Fruit fly (Drosophila melanogaster) whole organism, adult: ENCODE measurements around the gene CG8927.

Experiments
- CG11617 ChIP-seq: fragments of 200-800 bp; sonication (Bioruptor generic); optimal IDR thresholded peaks from 2 replicates; lab custom pipeline; 2017; ENCODE audit warnings: mild to moderate bottlenecking, missing biosample characterization, missing genetic modification reagents, missing genetic modification characterization
- CG12768 ChIP-seq: fragments of 200-800 bp; sonication (Bioruptor generic); optimal IDR thresholded peaks from 2 replicates; lab custom pipeline; 2017; ENCODE audit warnings: missing biosample characterization, missing genetic modification characterization, mild to moderate bottlenecking, moderate library complexity, missing genetic modification reagents
- CG14711 ChIP-seq: fragments of 200-800 bp; sonication (Bioruptor generic); optimal IDR thresholded peaks from 2 replicates; lab custom pipeline; 2018; ENCODE audit warnings: missing biosample characterization, mild to moderate bottlenecking, missing genetic modification characterization, moderate library complexity
- CG1620 ChIP-seq: fragments of 200-800 bp; sonication (Bioruptor generic); optimal IDR thresholded peaks from 2 replicates; lab custom pipeline; 2016; ENCODE audit warnings: missing biosample characterization, missing genetic modification characterization
- CG33017 ChIP-seq: fragments of 200-800 bp; sonication (Bioruptor generic); optimal IDR thresholded peaks from 2 replicates; lab custom pipeline; 2018; ENCODE audit warnings: missing biosample characterization, mild to moderate bottlenecking, missing genetic modification characterization, moderate library complexity
- CG5204 ChIP-seq: fragments of 200-800 bp; sonication (Bioruptor generic); optimal IDR thresholded peaks from 2 replicates; lab custom pipeline; 2016; ENCODE audit warnings: missing biosample characterization, missing genetic modification characterization
- CG7045 ChIP-seq: fragments of 200-800 bp; sonication (Bioruptor generic); optimal IDR thresholded peaks from 2 replicates; lab custom pipeline; 2017; ENCODE audit warnings: missing biosample characterization, mild to moderate bottlenecking, missing genetic modification characterization
- CG7101 ChIP-seq: fragments of 200-800 bp; sonication (Bioruptor generic); optimal IDR thresholded peaks from 2 replicates; lab custom pipeline; 2018; ENCODE audit warnings: missing biosample characterization, mild to moderate bottlenecking, missing genetic modification characterization, moderate library complexity
- Clk ChIP-seq: fragments of 200-800 bp; sonication (Bioruptor generic); optimal IDR thresholded peaks from 2 replicates; lab custom pipeline; 2017; ENCODE audit warnings: missing biosample characterization, missing genetic modification characterization
- Crg-1 ChIP-seq: fragments of 200-800 bp; sonication (Bioruptor generic); optimal IDR thresholded peaks from 2 replicates; lab custom pipeline; 2016; ENCODE audit warnings: missing biosample characterization, missing genetic modification characterization
- Hr96 ChIP-seq: fragments of 200-800 bp; sonication (Bioruptor generic); optimal IDR thresholded peaks from 2 replicates; lab custom pipeline; 2016; ENCODE audit warnings: missing biosample characterization, missing genetic modification characterization
- Mnt ChIP-seq: fragments of 200-800 bp; sonication (Bioruptor generic); optimal IDR thresholded peaks from 2 replicates; lab custom pipeline; 2016; ENCODE audit warnings: missing biosample characterization, mild to moderate bottlenecking, missing genetic modification characterization
- bab1 ChIP-seq: fragments of 200-800 bp; sonication (Bioruptor generic); optimal IDR thresholded peaks from 3 replicates; lab custom pipeline; 2019; ENCODE audit warnings: missing biosample characterization, mild to moderate bottlenecking, missing genetic modification characterization, moderate library complexity
- cic ChIP-seq: fragments of 200-800 bp; sonication (Bioruptor generic); optimal IDR thresholded peaks from 2 replicates; lab custom pipeline; 2017; ENCODE audit warnings: missing biosample characterization, mild to moderate bottlenecking, missing genetic modification characterization, moderate library complexity
- cnc ChIP-seq, 2 experiments: fragments of >200 bp; optimal IDR thresholded peaks; 2 replicates each; lab custom pipeline; 2017
- kay ChIP-seq: fragments of 200-800 bp; sonication (Bioruptor generic); peaks from one replicate; lab custom pipeline; 2016; ENCODE audit warnings: missing biosample characterization, missing genetic modification characterization, borderline replicate concordance
- ovo ChIP-seq: fragments of 200-800 bp; sonication (Bioruptor generic); optimal IDR thresholded peaks from 2 replicates; lab custom pipeline; 2016; ENCODE audit warnings: missing biosample characterization, missing genetic modification characterization
- pad ChIP-seq: fragments of 200-800 bp; sonication (Bioruptor generic); optimal IDR thresholded peaks from 3 replicates; lab custom pipeline; 2017; ENCODE audit warnings: missing biosample characterization, missing genetic modification characterization, mild to moderate bottlenecking, moderate library complexity, missing genetic modification reagents
- tj ChIP-seq: fragments of 200-800 bp; sonication (Bioruptor generic); optimal IDR thresholded peaks from 3 replicates; lab custom pipeline; 2017; ENCODE audit warnings: missing biosample characterization, mild to moderate bottlenecking, missing genetic modification characterization, moderate library complexity
- toe ChIP-seq: fragments of 200-800 bp; sonication (Bioruptor generic); optimal IDR thresholded peaks from 2 replicates; lab custom pipeline; 2016; ENCODE audit warnings: missing biosample characterization, missing genetic modification characterization

Gene CG8927

dm6 chr3R:16152369-16152768, 28.5 kb upstream of the CG8927 start:
- TF ChIP-seq cnc (optimal IDR thresholded peaks at IDR 0.05; lab: Kevin White, UChicago), result no peak
- no peak for TF ChIP-seq Crg-1 (GFP tag; lab: Kevin White, UChicago)
- TF ChIP-seq CG5204 (GFP tag; lab: Kevin White, UChicago), result no peak
- no peak for TF ChIP-seq CG1620 (GFP tag; lab: Kevin White, UChicago)
- TF ChIP-seq CG7101 (tag; lab: Kevin White, UChicago), result no peak
- TF ChIP-seq tj (GFP tag; lab: Kevin White, UChicago), result no peak
- no peak for TF ChIP-seq CG33017
- TF ChIP-seq CG11617, result no peak
- no peak for TF ChIP-seq pad (GFP tag; lab: Kevin White, UChicago)
- TF ChIP-seq CG7045, result no peak
- TF ChIP-seq bab1 (GFP tag; lab: Kevin White, UChicago), result no peak
- TF ChIP-seq toe (GFP tag; lab: Kevin White, UChicago), result no peak
- TF ChIP-seq Hr96 (GFP tag; lab: Kevin White, UChicago), result no peak
- TF ChIP-seq CG12768 (GFP tag; lab: Kevin White, UChicago), result no peak
- TF ChIP-seq Clk (GFP tag; lab: Kevin White, UChicago), result no peak
- TF ChIP-seq Mnt (GFP tag; lab: Kevin White, UChicago), result no peak

dm6 chr3R:16153356-16153905, 27.4 kb upstream of the CG8927 start:
- TF ChIP-seq Hr96 (GFP tag; lab: Kevin White, UChicago), result no peak
- no peak for TF ChIP-seq CG12768 (GFP tag; lab: Kevin White, UChicago)

dm6 chr3R:16154263-16154662, 26.6 kb upstream of the CG8927 start:
- TF ChIP-seq CG11617 (no peak), Crg-1 (GFP tag; lab: Kevin White, UChicago) (peak; percentile 4), Hr96 (GFP tag; lab: Kevin White, UChicago) (peak; percentile 43), CG33017 (peak; percentile 34), cic (no peak), CG7045 (no peak), Clk (GFP tag; lab: Kevin White, UChicago) (no peak), tj (GFP tag; lab: Kevin White, UChicago) (peak; percentile 8), CG14711 (tag; lab: Kevin White, UChicago) (no peak), ovo (GFP tag; lab: Kevin White, UChicago) (peak; percentile 2), CG1620 (GFP tag; lab: Kevin White, UChicago) (peak; percentile 41), CG12768 (GFP tag; lab: Kevin White, UChicago) (no peak), toe (GFP tag; lab: Kevin White, UChicago) (no peak)

dm6 chr3R:16154682-16155081, 26.1 kb upstream of the CG8927 start, which contains the start of gene CG6006:
CG6006 (plus strand) TSS chr3R:16154982.
- no peak for TF ChIP-seq CG12768 (GFP tag; lab: Kevin White, UChicago)
- no peak for TF ChIP-seq Clk (GFP tag; lab: Kevin White, UChicago)
- no peak for TF ChIP-seq kay

dm6 chr3R:16156032-16156431, 24.8 kb upstream of the CG8927 start:
- peak; percentile 91 for TF ChIP-seq kay
- no peak for TF ChIP-seq CG14711 (tag; lab: Kevin White, UChicago)
- TF ChIP-seq ovo (GFP tag; lab: Kevin White, UChicago), result peak; percentile 34

dm6 chr3R:16157564-16158242, 23.1 kb upstream of the CG8927 start:
- peak; percentile 33 for TF ChIP-seq CG5204 (GFP tag; lab: Kevin White, UChicago)
- TF ChIP-seq CG11617, result peak; percentile 7
- no peak for TF ChIP-seq cnc (optimal IDR thresholded peaks at IDR 0.05; lab: Kevin White, UChicago)
- TF ChIP-seq Hr96 (GFP tag; lab: Kevin White, UChicago), result no peak
- TF ChIP-seq CG33017, result no peak
- TF ChIP-seq CG7101 (tag; lab: Kevin White, UChicago), result no peak
- no peak for TF ChIP-seq tj (GFP tag; lab: Kevin White, UChicago)
- peak; percentile 8 for TF ChIP-seq CG7045
- TF ChIP-seq ovo (GFP tag; lab: Kevin White, UChicago), result no peak
- TF ChIP-seq Clk (GFP tag; lab: Kevin White, UChicago), result no peak
- no peak for TF ChIP-seq CG14711 (tag; lab: Kevin White, UChicago)
- no peak for TF ChIP-seq kay
- no peak for TF ChIP-seq cic
- no peak for TF ChIP-seq CG1620 (GFP tag; lab: Kevin White, UChicago)
- peak; percentile 5 for TF ChIP-seq Mnt (GFP tag; lab: Kevin White, UChicago)
- no peak for TF ChIP-seq bab1 (GFP tag; lab: Kevin White, UChicago)
- no peak for TF ChIP-seq toe (GFP tag; lab: Kevin White, UChicago)
- no peak for TF ChIP-seq CG12768 (GFP tag; lab: Kevin White, UChicago)
- no peak for TF ChIP-seq pad (GFP tag; lab: Kevin White, UChicago)
- TF ChIP-seq Crg-1 (GFP tag; lab: Kevin White, UChicago), result no peak

- TF ChIP-seq toe (GFP tag; lab: Kevin White, UChicago) (no peak), kay (no peak), CG33017 (no peak), bab1 (GFP tag; lab: Kevin White, UChicago) (no peak), pad (GFP tag; lab: Kevin White, UChicago) (no peak), CG5204 (GFP tag; lab: Kevin White, UChicago) (no peak), Mnt (GFP tag; lab: Kevin White, UChicago) (no peak), Crg-1 (GFP tag; lab: Kevin White, UChicago) (no peak), Clk (GFP tag; lab: Kevin White, UChicago) (no peak), CG11617 (no peak)
Measured at dm6 chr3R:16168088-16168487, 12.7 kb upstream of the CG8927 start.
